Worm (Caenorhabditis elegans) whole organism, L4 larva: ENCODE data around the gene mes-6.

Experiments
- R02D3.7 ChIP-seq: fragments of 150-350 bp; sonication (generic microtip); optimal IDR thresholded peaks from 3 replicates; lab custom pipeline; 2014; ENCODE audit warnings: missing biosample characterization, missing genetic modification characterization
- T20F7.1 ChIP-seq: fragments of 200-800 bp; sonication (Bioruptor generic); optimal IDR thresholded peaks from 2 replicates; lab custom pipeline; 2018; ENCODE audit warnings: mild to moderate bottlenecking, missing genetic modification characterization, missing compliant biosample characterization
- ama-1 ChIP-seq: fragments of 150-350 bp; optimal IDR thresholded peaks from 2 replicates; lab custom pipeline; 2014; ENCODE audit warnings: inconsistent platforms, mixed read lengths
- daf-12 ChIP-seq: fragments of 150-350 bp; optimal IDR thresholded peaks from 2 replicates; lab custom pipeline; 2014; ENCODE audit warnings: missing biosample characterization, missing genetic modification reagents, missing genetic modification characterization
- dpl-1 ChIP-seq: fragments of 150-350 bp; optimal IDR thresholded peaks from 2 replicates; lab custom pipeline; 2014; ENCODE audit warnings: missing biosample characterization, missing genetic modification reagents, missing genetic modification characterization
- lin-38 ChIP-seq: fragments of 200-800 bp; sonication (Bioruptor generic); IDR thresholded peaks from 2 replicates; pipeline ENCODE4 v1.3.6; 2022; ENCODE audit warnings: missing genetic modification reagents, missing genetic modification characterization, missing compliant biosample characterization
- lin-39 ChIP-seq: fragments of 150-350 bp; optimal IDR thresholded peaks from 2 replicates; lab custom pipeline; 2014; ENCODE audit warnings: missing biosample characterization, missing genetic modification reagents, missing genetic modification characterization
- mep-1 ChIP-seq: fragments of 150-350 bp; sonication (generic microtip); optimal IDR thresholded peaks from 3 replicates; lab custom pipeline; 2014; ENCODE audit warnings: missing biosample characterization, missing genetic modification characterization
- nhr-77 ChIP-seq: fragments of 150-350 bp; optimal IDR thresholded peaks from 2 replicates; lab custom pipeline; 2014; ENCODE audit warnings: missing biosample characterization, missing genetic modification characterization
- unc-39 ChIP-seq: sonication (generic microtip); optimal IDR thresholded peaks from 2 replicates; lab custom pipeline; 2017; ENCODE audit warnings: missing biosample characterization, missing genetic modification characterization
- unc-62 ChIP-seq, 3 experiments: fragments of 150-350 bp in 1 of 3; sonication (generic microtip); optimal IDR thresholded peaks in 2 of 3; peaks in 1 of 3; 1 replicate in 1 of 3; 2 replicates in 2 of 3; lab custom pipeline; 2014 to 2017; ENCODE audit warnings: missing biosample characterization in 3 of 3, missing genetic modification characterization in 3 of 3, missing genetic modification reagents in 3 of 3, missing genotype in 1 of 3
- ztf-7 ChIP-seq: fragments of 150-350 bp; optimal IDR thresholded peaks from 2 replicates; lab custom pipeline; 2014; ENCODE audit warnings: missing biosample characterization, missing genetic modification characterization

ce11 chrIV:8464187-8464586, 46.9 kb upstream of the mes-6 start:
- TF ChIP-seq lin-39 = no peak
- TF ChIP-seq T20F7.1 (GFP tag; lab: Kevin White, UChicago) = no peak
- no peak for TF ChIP-seq ztf-7
- TF ChIP-seq mep-1 = no peak
- TF ChIP-seq daf-12 = no peak
- TF ChIP-seq lin-38 = no peak
- no peak for TF ChIP-seq ama-1
- TF ChIP-seq nhr-77 (tag; lab: Kevin White, UChicago) = no peak
- TF ChIP-seq dpl-1 = no peak
- TF ChIP-seq unc-62 (GFP tag; optimal IDR thresholded peaks at IDR 0.05 in 1 of 2; lab: Kevin White, UChicago) = no peak
- no peak for TF ChIP-seq unc-62 (tag; optimal IDR thresholded peaks at IDR 0.05; lab: Kevin White, UChicago)
- no peak for TF ChIP-seq unc-39 (tag; lab: Kevin White, UChicago)
- no peak for TF ChIP-seq R02D3.7 (tag; lab: Kevin White, UChicago)
